Fruit fly (Drosophila melanogaster): ENCODE data around the gene CG4161.

Gene CG4161

dm6 chr2L:15411858-15412257 is 21.3 kb upstream of the CG4161 start:
- no peak for TF ChIP-seq CG17801 (GFP tag; optimal IDR thresholded peaks at IDR 0.05; ENCODE audit: partially characterized antibody)

dm6 chr2L:15414068-15414467 is 19.0 kb upstream of the CG4161 start:
- no peak for TF ChIP-seq CG17801 (GFP tag; optimal IDR thresholded peaks at IDR 0.05; ENCODE audit: partially characterized antibody)

dm6 chr2L:15418261-15418660 is 14.8 kb upstream of the CG4161 start, which contains the start of gene CG44869:
Gene CG44869 (minus strand): TSS chr2L:15418361.
- no peak for TF ChIP-seq CG17801 (GFP tag; optimal IDR thresholded peaks at IDR 0.05; ENCODE audit: partially characterized antibody)

dm6 chr2L:15422501-15422900 is 10.6 kb upstream of the CG4161 start:
- no peak for TF ChIP-seq CG17801 (GFP tag; optimal IDR thresholded peaks at IDR 0.05; ENCODE audit: partially characterized antibody)

dm6 chr2L:15424135-15424534 is 9.0 kb upstream of the CG4161 start:
- no peak for TF ChIP-seq CG17801 (GFP tag; optimal IDR thresholded peaks at IDR 0.05; ENCODE audit: partially characterized antibody)

- TF ChIP-seq CG17801 (GFP tag; optimal IDR thresholded peaks at IDR 0.05; ENCODE audit: partially characterized antibody), result no peak
Observed at dm6 chr2L:15425530-15426308, 7.4 kb upstream of the CG4161 start, which contains the start of gene wor. Gene wor (minus strand): TSS chr2L:15425580.

- TF ChIP-seq CG17801 (GFP tag; optimal IDR thresholded peaks at IDR 0.05; ENCODE audit: partially characterized antibody), result no peak
Observed at dm6 chr2L:15426736-15427222, 6.3 kb upstream of the CG4161 start.

dm6 chr2L:15429671-15430070 is 3.4 kb upstream of the CG4161 start:
- TF ChIP-seq CG17801 (GFP tag; optimal IDR thresholded peaks at IDR 0.05; ENCODE audit: partially characterized antibody), result no peak

- no peak for TF ChIP-seq CG17801 (GFP tag; optimal IDR thresholded peaks at IDR 0.05; ENCODE audit: partially characterized antibody)
Observed at dm6 chr2L:15432260-15432659, 849 bp upstream of the CG4161 start.

- no peak for TF ChIP-seq CG17801 (GFP tag; optimal IDR thresholded peaks at IDR 0.05; ENCODE audit: partially characterized antibody)
Observed at dm6 chr2L:15434910-15435309, 1.8 kb downstream of the CG4161 start.

dm6 chr2L:15435655-15436265 is 2.7 kb downstream of the CG4161 start:
- TF ChIP-seq CG17801 (GFP tag; optimal IDR thresholded peaks at IDR 0.05; ENCODE audit: partially characterized antibody), result no peak

- no peak for TF ChIP-seq CG17801 (GFP tag; optimal IDR thresholded peaks at IDR 0.05; ENCODE audit: partially characterized antibody)
Observed at dm6 chr2L:15438957-15439356, 5.8 kb downstream of the CG4161 start.

dm6 chr2L:15441852-15442549 is 8.9 kb downstream of the CG4161 start:
- no peak for TF ChIP-seq CG17801 (GFP tag; optimal IDR thresholded peaks at IDR 0.05; ENCODE audit: partially characterized antibody)

dm6 chr2L:15458076-15458475 is 25.0 kb downstream of the CG4161 start:
- TF ChIP-seq CG17801 (GFP tag; optimal IDR thresholded peaks at IDR 0.05; ENCODE audit: partially characterized antibody), result no peak

dm6 chr2L:15458919-15459318 is 25.8 kb downstream of the CG4161 start:
- TF ChIP-seq CG17801 (GFP tag; optimal IDR thresholded peaks at IDR 0.05; ENCODE audit: partially characterized antibody), result no peak

- TF ChIP-seq CG17801 (GFP tag; optimal IDR thresholded peaks at IDR 0.05; ENCODE audit: partially characterized antibody), result no peak
Observed at dm6 chr2L:15462998-15463397, 29.9 kb downstream of the CG4161 start.

Measured in ovary, adult (tissue).